Worm (Caenorhabditis elegans): Measurements from ENCODE around the gene tba-4.

DNA sequence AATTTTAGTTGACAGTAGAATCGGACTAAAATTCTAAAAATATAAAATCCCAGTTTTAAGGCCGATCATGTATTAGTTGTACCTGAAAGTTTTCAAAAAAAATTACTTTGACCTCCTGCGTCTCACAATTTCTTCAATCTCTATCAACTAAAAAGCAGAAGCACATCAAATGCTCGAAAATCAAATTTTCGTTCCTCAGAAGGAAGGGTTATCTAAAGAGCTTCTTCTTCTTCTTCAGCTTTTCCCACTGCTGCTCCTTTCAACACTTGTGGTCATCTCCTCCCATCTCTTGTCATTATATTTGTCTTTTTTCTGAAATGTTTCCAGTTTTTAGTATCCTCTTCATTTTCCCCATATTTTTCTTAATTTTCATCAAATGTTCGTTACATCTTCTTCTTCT is 46.2 kb downstream of the tba-4 start:
- TF ChIP-seq fos-1 (tag; optimal IDR thresholded peaks at IDR 0.05): no peak
- TF ChIP-seq snpc-4 (tag; optimal IDR thresholded peaks at IDR 0.05): no peak
- no peak for TF ChIP-seq nhr-77 (tag; optimal IDR thresholded peaks at IDR 0.05)
- no peak for TF ChIP-seq pqm-1 (tag; optimal IDR thresholded peaks at IDR 0.05)

All from whole organism, L3 larva.